Worm (Caenorhabditis elegans) whole organism, late embryonic: ENCODE measurements around the gene C30A5.16.

ENCODE experiments used
- ahr-1 ChIP-seq: sonication (generic microtip); optimal IDR thresholded peaks from 2 replicates; lab custom pipeline; 2016; ENCODE audit warnings: missing genetic modification characterization, missing compliant biosample characterization
- ama-1 ChIP-seq: fragments of 150-350 bp; optimal IDR thresholded peaks from 2 replicates; lab custom pipeline; 2014
- ceh-30 ChIP-seq: fragments of 150-350 bp; optimal IDR thresholded peaks from 2 replicates; lab custom pipeline; 2014; ENCODE audit warnings: missing biosample characterization, missing genetic modification characterization
- ceh-34 ChIP-seq: sonication (generic microtip); optimal IDR thresholded peaks from 2 replicates; lab custom pipeline; 2016; ENCODE audit warnings: mild to moderate bottlenecking, missing genetic modification characterization, missing compliant biosample characterization
- ceh-9 ChIP-seq: sonication (generic microtip); optimal IDR thresholded peaks from 2 replicates; lab custom pipeline; 2016; ENCODE audit warnings: mild to moderate bottlenecking, missing genetic modification characterization, inconsistent platforms, missing compliant biosample characterization
- eyg-1 ChIP-seq: sonication (generic microtip); optimal IDR thresholded peaks from 2 replicates; lab custom pipeline; 2016; ENCODE audit warnings: missing genotype, missing genetic modification characterization, missing compliant biosample characterization
- pha-2 ChIP-seq: sonication (generic microtip); optimal IDR thresholded peaks from 2 replicates; lab custom pipeline; 2017; ENCODE audit warnings: mild to moderate bottlenecking, missing genetic modification characterization, missing compliant biosample characterization
- pha-4 ChIP-seq: fragments of 150-350 bp; optimal IDR thresholded peaks from 2 replicates; lab custom pipeline; 2018; ENCODE audit warnings: missing biosample characterization, missing genetic modification reagents, missing genetic modification characterization
- pqm-1 ChIP-seq: sonication (generic microtip); optimal IDR thresholded peaks from 2 replicates; lab custom pipeline; 2016; ENCODE audit warnings: missing genetic modification characterization, missing compliant biosample characterization
- sox-2 ChIP-seq: fragments of 200-800 bp; sonication (Bioruptor generic); IDR thresholded peaks from 2 replicates; pipeline ENCODE4 v1.3.6; 2022; ENCODE audit warnings: missing genetic modification reagents, missing genetic modification characterization, missing compliant biosample characterization

- no peak for TF ChIP-seq sox-2 (GFP tag; lab: Robert Waterston, UW)
- no peak for TF ChIP-seq ceh-34 (tag; lab: Kevin White, UChicago)
- no peak for TF ChIP-seq ama-1 (lab: Kevin White, UChicago)
- no peak for TF ChIP-seq pha-4 (tag; lab: Kevin White, UChicago)
- no peak for TF ChIP-seq ceh-9 (tag; lab: Kevin White, UChicago)
- no peak for TF ChIP-seq pha-2
- no peak for TF ChIP-seq pqm-1
- no peak for TF ChIP-seq ceh-30 (tag; lab: Kevin White, UChicago)
- no peak for TF ChIP-seq eyg-1 (tag; lab: Kevin White, UChicago)
- no peak for TF ChIP-seq ahr-1 (tag; lab: Kevin White, UChicago)
These were observed 32.9 kb upstream of the C30A5.16 start for ce11 chrIII:8185130-8185529.
